Fruit fly (Drosophila melanogaster): ENCODE measurements around the gene CG8281.

Gene CG8281

dm6 chr3L:7863766-7864305 is 48.4 kb upstream of the CG8281 start (continued):
- TF ChIP-seq Hr4 (GFP tag; optimal IDR thresholded peaks at IDR 0.05) (peak; percentile 78), Hr38 (GFP tag; optimal IDR thresholded peaks at IDR 0.05) (no peak), achi (GFP tag; optimal IDR thresholded peaks at IDR 0.05) (peak; percentile 76), CG7368 (GFP tag; optimal IDR thresholded peaks at IDR 0.05) (peak; percentile 55), Sox102F (GFP tag; optimal IDR thresholded peaks at IDR 0.05) (peak; percentile 24), Smox (GFP tag; optimal IDR thresholded peaks at IDR 0.05) (peak; percentile 72), CG15336 (GFP tag; IDR thresholded peaks at IDR 0.05) (peak; percentile 90), CG11762 (GFP tag; optimal IDR thresholded peaks at IDR 0.05; ENCODE audit: insufficient read depth) (peak; percentile 24), CG6808 (GFP tag; optimal IDR thresholded peaks at IDR 0.05) (peak; percentile 67), CG8119 (GFP tag; IDR thresholded peaks at IDR 0.05) (peak; percentile 91), salr (GFP tag; optimal IDR thresholded peaks at IDR 0.05) (peak in 1 of 2 experiments; percentile 68), CG1621 (tag; optimal IDR thresholded peaks at IDR 0.05) (no peak), lz (GFP tag; optimal IDR thresholded peaks at IDR 0.05) (peak; percentile 68), CG4318 (GFP tag; optimal IDR thresholded peaks at IDR 0.05) (peak; percentile 57), fd59A (GFP tag; optimal IDR thresholded peaks at IDR 0.05) (peak; percentile 58), spab (GFP tag; optimal IDR thresholded peaks at IDR 0.05) (peak; percentile 45), Eip78C (GFP tag) (peak; percentile 87), svp (GFP tag) (peak; percentile 84), net (GFP tag; optimal IDR thresholded peaks at IDR 0.05) (peak; percentile 68), Hr39 (GFP tag; optimal IDR thresholded peaks at IDR 0.05) (peak; percentile 65), Blimp-1 (GFP tag; optimal IDR thresholded peaks at IDR 0.05) (peak; percentile 33), CG8632 (GFP tag; optimal IDR thresholded peaks at IDR 0.05) (peak; percentile 71), CG9139 (GFP tag; optimal IDR thresholded peaks at IDR 0.05) (peak; percentile 41), dsx (GFP tag; optimal IDR thresholded peaks at IDR 0.05; ENCODE audit: poor library complexity, severe bottlenecking) (peak; percentile 18), Ets96B (tag; optimal IDR thresholded peaks at IDR 0.05) (peak; percentile 51), CG6276 (GFP tag; optimal IDR thresholded peaks at IDR 0.05) (peak; percentile 70)

DNA sequence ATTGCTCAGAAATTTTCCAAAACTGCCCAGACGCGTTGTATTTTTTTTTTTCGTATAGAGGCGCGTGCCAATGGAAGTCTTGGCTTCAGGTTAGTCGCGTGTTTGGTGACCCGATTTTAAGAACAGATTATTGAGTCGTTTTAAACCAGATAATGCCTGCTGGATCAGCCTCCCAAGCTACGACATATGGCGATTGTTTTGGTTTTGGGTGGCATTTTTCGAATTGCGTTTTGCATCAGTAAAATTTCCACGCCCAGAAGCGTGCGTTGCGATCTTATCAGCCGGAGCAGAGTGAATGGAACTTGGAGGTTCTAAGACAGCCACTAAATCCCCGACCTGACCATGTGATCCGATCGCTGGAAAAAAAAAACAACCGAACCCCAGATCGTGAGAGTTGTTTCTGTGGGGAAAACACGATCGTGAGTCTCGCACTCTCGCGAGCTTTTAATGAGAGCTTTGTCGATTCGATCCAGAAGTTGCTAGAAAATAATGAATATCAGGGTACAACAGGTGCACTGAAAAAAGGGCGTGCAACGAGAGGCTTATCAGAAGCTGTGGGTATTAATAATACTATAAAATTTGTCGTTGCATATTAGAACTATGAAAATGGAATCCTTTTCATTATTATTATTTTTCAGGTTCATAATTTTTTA is 47.0 kb upstream of the CG8281 start:
- TF ChIP-seq spab (GFP tag; optimal IDR thresholded peaks at IDR 0.05): no peak
- peak; percentile 86 for TF ChIP-seq svp (GFP tag)
- no peak for TF ChIP-seq Hr4 (GFP tag; optimal IDR thresholded peaks at IDR 0.05)
- peak; percentile 81 for TF ChIP-seq Eip78C (GFP tag)

dm6 chr3L:7865747-7866387 is 46.4 kb upstream of the CG8281 start:
- TF ChIP-seq svp (GFP tag): peak; percentile 70
- no peak for TF ChIP-seq CG31627 (GFP tag; optimal IDR thresholded peaks at IDR 0.05)
- peak; percentile 2 for TF ChIP-seq CG32006 (GFP tag; optimal IDR thresholded peaks at IDR 0.05)
- peak; percentile 68 for TF ChIP-seq fkh (GFP tag; optimal IDR thresholded peaks at IDR 0.05)
- TF ChIP-seq Eip78C (GFP tag): peak; percentile 65

DNA sequence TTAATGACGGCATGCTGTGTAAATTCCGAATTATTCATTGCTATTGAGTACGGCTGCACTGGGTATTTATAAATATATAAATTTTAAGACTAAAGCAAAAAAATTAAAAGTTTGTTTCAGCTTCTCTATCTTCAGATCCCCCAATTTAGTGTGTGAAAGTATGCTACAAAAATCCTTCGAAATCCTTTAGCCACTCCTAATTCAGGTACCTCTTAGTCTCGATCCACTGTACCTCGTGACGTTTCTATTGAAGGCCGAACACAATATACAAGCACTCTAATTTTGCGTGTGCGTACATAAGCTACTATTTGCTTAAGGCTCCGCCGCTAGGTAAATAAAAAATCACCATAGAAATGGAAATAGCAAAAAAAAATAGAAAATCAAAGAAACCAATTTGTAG is 45.7 kb upstream of the CG8281 start:
- TF ChIP-seq CG8119 (GFP tag; IDR thresholded peaks at IDR 0.05) (no peak; the same call in 2 of the 3 replicates), Smox (GFP tag; optimal IDR thresholded peaks at IDR 0.05) (no peak), Sox102F (GFP tag; optimal IDR thresholded peaks at IDR 0.05) (no peak), eg (GFP tag; IDR thresholded peaks at IDR 0.05) (0 out of 3 replicates have a peak, but pooled peaks have one; percentile 11), Lpt (GFP tag; optimal IDR thresholded peaks at IDR 0.05) (no peak), CG3032 (tag; optimal IDR thresholded peaks at IDR 0.05) (no peak), CG11762 (GFP tag; optimal IDR thresholded peaks at IDR 0.05; ENCODE audit: insufficient read depth) (no peak), net (GFP tag; optimal IDR thresholded peaks at IDR 0.05) (no peak), CG6808 (GFP tag; optimal IDR thresholded peaks at IDR 0.05) (no peak), OdsH (GFP tag; optimal IDR thresholded peaks at IDR 0.05) (no peak), CG8319 (GFP tag; optimal IDR thresholded peaks at IDR 0.05) (no peak), Hr4 (GFP tag; optimal IDR thresholded peaks at IDR 0.05) (peak; percentile 7), CG15336 (GFP tag; IDR thresholded peaks at IDR 0.05) (peak; percentile 20), cyc (GFP tag; optimal IDR thresholded peaks at IDR 0.05) (no peak), Sox14 (GFP tag; optimal IDR thresholded peaks at IDR 0.05) (no peak), CG31627 (GFP tag; optimal IDR thresholded peaks at IDR 0.05) (no peak), fkh (GFP tag; optimal IDR thresholded peaks at IDR 0.05) (peak; percentile 70)

Data from whole organism, prepupa.